Fruit fly (Drosophila melanogaster): ENCODE measurements around the gene hoip.

Gene hoip

dm6 chr2L:9692364-9693348 is 6.9 kb upstream of the hoip start (continued):
- TF ChIP-seq CG15011 (GFP tag; optimal IDR thresholded peaks at IDR 0.05), result peak; percentile 27
- TF ChIP-seq nmo (GFP tag; optimal IDR thresholded peaks at IDR 0.05), result peak; percentile 29
- no peak for TF ChIP-seq MTF-1 (GFP tag; optimal IDR thresholded peaks at IDR 0.05; ENCODE audit: borderline replicate concordance)
- no peak for TF ChIP-seq knrl (GFP tag; IDR thresholded peaks at IDR 0.05; ENCODE audit: partially characterized antibody)
- peak; percentile 2 for TF ChIP-seq CG16815 (GFP tag; optimal IDR thresholded peaks at IDR 0.05)
- TF ChIP-seq Chrac-16 (GFP tag; optimal IDR thresholded peaks at IDR 0.05), result no peak
- TF ChIP-seq fd96Cb (tag; optimal IDR thresholded peaks at IDR 0.05), result peak; percentile 25
- 0 out of 2 replicates have a peak, but pooled peaks have one; percentile 55 for TF ChIP-seq toy (GFP tag; IDR thresholded peaks at IDR 0.05)
- no peak for TF ChIP-seq hbn (GFP tag; IDR thresholded peaks at IDR 0.05; ENCODE audit: partially characterized antibody)
- peak; percentile 74 for TF ChIP-seq CG14050 (GFP tag; IDR thresholded peaks at IDR 0.05)
- peak; percentile 7 for TF ChIP-seq CG17568 (GFP tag; optimal IDR thresholded peaks at IDR 0.05)
- no peak for TF ChIP-seq CG7987 (GFP tag; optimal IDR thresholded peaks at IDR 0.05)
- no peak for TF ChIP-seq ewg (GFP tag; optimal IDR thresholded peaks at IDR 0.05)
- no peak for TF ChIP-seq Mes4 (GFP tag; optimal IDR thresholded peaks at IDR 0.05)
- TF ChIP-seq CG4820 (GFP tag; optimal IDR thresholded peaks at IDR 0.05), result peak; percentile 19
- no peak for TF ChIP-seq CG2875 (GFP tag; optimal IDR thresholded peaks at IDR 0.05)
- TF ChIP-seq eyg (GFP tag; optimal IDR thresholded peaks at IDR 0.05), result no peak
- TF ChIP-seq sob (GFP tag; IDR thresholded peaks at IDR 0.05), result peak; percentile 87
- TF ChIP-seq CG2199 (GFP tag; IDR thresholded peaks at IDR 0.05), result no peak
- no peak for TF ChIP-seq croc (GFP tag; conservative IDR thresholded peaks at IDR 0.05)
- peak; percentile 43 for TF ChIP-seq nau (GFP tag; optimal IDR thresholded peaks at IDR 0.05)
- no peak for TF ChIP-seq CG3163 (GFP tag; optimal IDR thresholded peaks at IDR 0.05)
- TF ChIP-seq CG17385 (GFP tag; optimal IDR thresholded peaks at IDR 0.05), result peak; percentile 63
- TF ChIP-seq HLH54F (GFP tag; optimal IDR thresholded peaks at IDR 0.05), result peak; percentile 0
- TF ChIP-seq zen (tag; optimal IDR thresholded peaks at IDR 0.05), result no peak
- peak; percentile 15 for TF ChIP-seq nom (GFP tag; optimal IDR thresholded peaks at IDR 0.05)
- no peak for TF ChIP-seq h (optimal IDR thresholded peaks at IDR 0.05)
- peak; percentile 66; the same call in 1 of the 3 replicates for TF ChIP-seq CG11456 (GFP tag; IDR thresholded peaks at IDR 0.05)
- TF ChIP-seq CG4424 (GFP tag; optimal IDR thresholded peaks at IDR 0.05), result peak; percentile 26
- no peak for TF ChIP-seq p53 (GFP tag; optimal IDR thresholded peaks at IDR 0.05)
- TF ChIP-seq Nf-YA (GFP tag; IDR thresholded peaks at IDR 0.05), result peak; percentile 58
- no peak for TF ChIP-seq CG1832 (GFP tag; optimal IDR thresholded peaks at IDR 0.05)
- peak; percentile 58 for TF ChIP-seq ssp (GFP tag; IDR thresholded peaks at IDR 0.05)
- TF ChIP-seq ERR (GFP tag; optimal IDR thresholded peaks at IDR 0.05), result no peak
- TF ChIP-seq crc (GFP tag; optimal IDR thresholded peaks at IDR 0.05), result no peak
- peak; percentile 18; the same call in 1 of the 2 replicates for TF ChIP-seq bowl (GFP tag; IDR thresholded peaks at IDR 0.05)
- TF ChIP-seq zfh2 (GFP tag; optimal IDR thresholded peaks at IDR 0.05), result peak; percentile 43
- TF ChIP-seq Atf3 (GFP tag; optimal IDR thresholded peaks at IDR 0.05), result no peak
- no peak for TF ChIP-seq CG34224 (GFP tag; IDR thresholded peaks at IDR 0.05; ENCODE audit: partially characterized antibody)
- peak; percentile 62 for TF ChIP-seq Awh (GFP tag; IDR thresholded peaks at IDR 0.05)
- TF ChIP-seq CG7372 (GFP tag; IDR thresholded peaks at IDR 0.05), result peak; percentile 76
- peak; percentile 33 for TF ChIP-seq tin (GFP tag; optimal IDR thresholded peaks at IDR 0.05)
- peak; percentile 66; the same call in 1 of the 2 replicates for TF ChIP-seq ttk (GFP tag; IDR thresholded peaks at IDR 0.05)
- TF ChIP-seq Dref (GFP tag; IDR thresholded peaks at IDR 0.05), result no peak
- TF ChIP-seq stwl (tag; optimal IDR thresholded peaks at IDR 0.05), result no peak
- TF ChIP-seq CG10959 (GFP tag; IDR thresholded peaks at IDR 0.05), result no peak
- peak; percentile 41 for TF ChIP-seq CG1647 (GFP tag; optimal IDR thresholded peaks at IDR 0.05)
- peak; percentile 45 for TF ChIP-seq CG13624 (GFP tag; optimal IDR thresholded peaks at IDR 0.05)
- TF ChIP-seq pfk (GFP tag; optimal IDR thresholded peaks at IDR 0.05), result no peak

Measured in whole organism, embryonic.